Worm (Caenorhabditis elegans) whole organism, mixed stage, embryonic: Measurements from ENCODE around the gene T19E7.6.

ENCODE experiments used
- M03D4.4 ChIP-seq: sonication (generic microtip); optimal IDR thresholded peaks from 2 replicates; lab custom pipeline; 2017; ENCODE audit warnings: mild to moderate bottlenecking, missing genetic modification characterization, missing compliant biosample characterization
- ceh-39 ChIP-seq: fragments of 150-350 bp; optimal IDR thresholded peaks from 2 replicates; lab custom pipeline; 2014; ENCODE audit warnings: missing biosample characterization, missing genetic modification characterization
- nhr-28 ChIP-seq: fragments of 150-350 bp; optimal IDR thresholded peaks from 2 replicates; lab custom pipeline; 2014; ENCODE audit warnings: missing biosample characterization, missing genetic modification characterization
- nhr-76 ChIP-seq: sonication (generic microtip); optimal IDR thresholded peaks from 2 replicates; lab custom pipeline; 2017; ENCODE audit warnings: missing biosample characterization, missing genetic modification characterization
- sptf-1 ChIP-seq: sonication (generic microtip); optimal IDR thresholded peaks from 2 replicates; lab custom pipeline; 2017; ENCODE audit warnings: mild to moderate bottlenecking, missing genetic modification characterization, moderate library complexity, missing compliant biosample characterization

ce11 chrIV:5635551-5635950, 33.8 kb downstream of the T19E7.6 start, which contains the start of gene srd-13:
- no peak for TF ChIP-seq nhr-76 (tag; lab: Kevin White, UChicago)
- TF ChIP-seq sptf-1 (tag; lab: Kevin White, UChicago): no peak
- no peak for TF ChIP-seq ceh-39 (tag; lab: Kevin White, UChicago)
- TF ChIP-seq nhr-28: no peak
- TF ChIP-seq M03D4.4 (tag; lab: Kevin White, UChicago): no peak
